Worm (Caenorhabditis elegans): ENCODE results near the gene Y56A3A.31.

- TF ChIP-seq hmbx-1 (tag; optimal IDR thresholded peaks at IDR 0.05) (no peak), ets-7 (tag; optimal IDR thresholded peaks at IDR 0.05) (no peak), ama-1 (optimal IDR thresholded peaks at IDR 0.05) (no peak)
Measured at ce11 chrIII:12015183-12015582, 40.9 kb downstream of the Y56A3A.31 start.

All from whole organism, early embryonic.